Worm (Caenorhabditis elegans): Measurements from ENCODE around the gene srsx-27.

- TF ChIP-seq skn-1 (tag; optimal IDR thresholded peaks at IDR 0.05) (no peak), nhr-77 (tag; optimal IDR thresholded peaks at IDR 0.05) (no peak), Y116A8C.19 (tag; optimal IDR thresholded peaks at IDR 0.05; ENCODE audit: borderline replicate concordance) (no peak), lin-39 (tag; optimal IDR thresholded peaks at IDR 0.05) (no peak), nhr-85 (tag) (no peak), sox-4 (tag; optimal IDR thresholded peaks at IDR 0.05) (no peak), fos-1 (tag; optimal IDR thresholded peaks at IDR 0.05) (no peak), ztf-11 (tag; optimal IDR thresholded peaks at IDR 0.05) (no peak), hlh-4 (tag; optimal IDR thresholded peaks at IDR 0.05) (no peak), elt-3 (tag; optimal IDR thresholded peaks at IDR 0.05) (no peak), fkh-10 (GFP tag; optimal IDR thresholded peaks at IDR 0.05) (no peak), nhr-237 (tag; optimal IDR thresholded peaks at IDR 0.05) (no peak), ama-1 (optimal IDR thresholded peaks at IDR 0.05) (no peak), nhr-76 (tag; optimal IDR thresholded peaks at IDR 0.05) (no peak)
Observed at ce11 chrV:10145653-10146052, 4.2 kb upstream of the srsx-27 start, which contains the start of gene C51E3.9.

Data from whole organism, L1 larva.